Worm (Caenorhabditis elegans) whole organism, L4/young adult: ENCODE measurements around the gene nhr-274.

ENCODE experiments used
- W03F9.2 ChIP-seq: fragments of 150-350 bp; optimal IDR thresholded peaks from 2 replicates; lab custom pipeline; 2014; ENCODE audit warnings: missing biosample characterization, missing genetic modification characterization
- dao-5 ChIP-seq: sonication (generic microtip); optimal IDR thresholded peaks from 2 replicates; lab custom pipeline; 2016; ENCODE audit warnings: missing genotype, missing genetic modification characterization, moderate library complexity, missing compliant biosample characterization

ce11 chrIV:1679227-1679626 is 34.1 kb upstream of the nhr-274 start:
- TF ChIP-seq dao-5 (no peak), W03F9.2 (tag; lab: Kevin White, UChicago) (no peak)
